Worm (Caenorhabditis elegans) whole organism, early embryonic: ENCODE results near the gene bath-44.

ENCODE experiments used
- B0310.2 ChIP-seq: sonication (generic microtip); optimal IDR thresholded peaks from 2 replicates; lab custom pipeline; 2016; ENCODE audit warnings: mild to moderate bottlenecking, missing genetic modification characterization, missing compliant biosample characterization
- F13C5.2 ChIP-seq: sonication (generic microtip); optimal IDR thresholded peaks from 2 replicates; lab custom pipeline; 2017; ENCODE audit warnings: mild to moderate bottlenecking, missing genetic modification characterization, inconsistent platforms, missing compliant biosample characterization
- aly-1 ChIP-seq: sonication (generic microtip); optimal IDR thresholded peaks from 2 replicates; lab custom pipeline; 2016; ENCODE audit warnings: missing genetic modification characterization, missing compliant biosample characterization
- ama-1 ChIP-seq: fragments of 150-350 bp; optimal IDR thresholded peaks from 2 replicates; lab custom pipeline; 2014
- ceh-13 ChIP-seq: fragments of 200-800 bp; sonication (Bioruptor generic); optimal IDR thresholded peaks from 2 replicates; lab custom pipeline; 2018; ENCODE audit warnings: mild to moderate bottlenecking, missing genetic modification characterization, missing compliant biosample characterization
- ceh-36 ChIP-seq: sonication (generic microtip); optimal IDR thresholded peaks from 2 replicates; lab custom pipeline; 2016; ENCODE audit warnings: missing genetic modification characterization, inconsistent platforms, missing compliant biosample characterization
- ets-7 ChIP-seq: sonication (generic microtip); optimal IDR thresholded peaks from 2 replicates; lab custom pipeline; 2016; ENCODE audit warnings: missing genotype, missing genetic modification characterization, missing compliant biosample characterization
- flt-1 ChIP-seq: fragments of 200-800 bp; sonication (Bioruptor generic); IDR thresholded peaks from 2 replicates; pipeline ENCODE4 v1.3.6; 2022; ENCODE audit warnings: missing genetic modification characterization, missing compliant biosample characterization
- hmbx-1 ChIP-seq: sonication (generic microtip); optimal IDR thresholded peaks from 2 replicates; lab custom pipeline; 2016; ENCODE audit warnings: mild to moderate bottlenecking, missing genetic modification characterization, missing compliant biosample characterization
- hmg-4 ChIP-seq: fragments of 200-800 bp; sonication (Bioruptor generic); optimal IDR thresholded peaks from 2 replicates; lab custom pipeline; 2018; ENCODE audit warnings: mild to moderate bottlenecking, missing genetic modification characterization, missing compliant biosample characterization
- hnd-1 ChIP-seq: sonication (generic microtip); optimal IDR thresholded peaks from 2 replicates; lab custom pipeline; 2016; ENCODE audit warnings: missing genetic modification characterization, missing compliant biosample characterization
- pes-1 ChIP-seq: fragments of 200-800 bp; sonication (Bioruptor generic); IDR thresholded peaks from 2 replicates; pipeline ENCODE4 v1.3.6; 2022; ENCODE audit warnings: missing genetic modification reagents, missing genetic modification characterization, missing compliant biosample characterization
- scrt-1 ChIP-seq: fragments of 200-800 bp; sonication (Bioruptor generic); IDR thresholded peaks from 2 replicates; pipeline ENCODE4 v1.3.6; 2022; ENCODE audit warnings: missing genetic modification characterization, missing compliant biosample characterization
- sea-1 ChIP-seq: fragments of 200-800 bp; sonication (Bioruptor generic); conservative IDR thresholded peaks from 2 replicates; pipeline ENCODE4 v1.3.6; 2022; ENCODE audit warnings: missing genetic modification characterization, missing compliant biosample characterization
- tbx-11 ChIP-seq: fragments of 200-800 bp; sonication (Bioruptor generic); IDR thresholded peaks from 2 replicates; pipeline ENCODE4 v1.3.6; 2022; ENCODE audit warnings: missing genetic modification characterization, missing compliant biosample characterization
- tbx-37 ChIP-seq: fragments of 200-800 bp; sonication (Bioruptor generic); conservative IDR thresholded peaks from 2 replicates; pipeline ENCODE4 v1.3.6; 2022; ENCODE audit warnings: missing genetic modification reagents, missing genetic modification characterization, missing compliant biosample characterization
- tra-4 ChIP-seq: sonication (generic microtip); optimal IDR thresholded peaks from 2 replicates; lab custom pipeline; 2017; ENCODE audit warnings: missing genetic modification characterization, missing compliant biosample characterization

Gene bath-44

ce11 chrII:7398712-7399111, 4.0 kb downstream of the bath-44 start, which contains the start of gene C07D10.1:
Gene C07D10.1 (plus strand): TSS chrII:7399012.
- TF ChIP-seq sea-1 (no peak), B0310.2 (tag; lab: Kevin White, UChicago) (no peak), F13C5.2 (tag; lab: Kevin White, UChicago) (no peak), tbx-37 (GFP tag; lab: Robert Waterston, UW) (no peak), ceh-36 (no peak), hnd-1 (tag; lab: Kevin White, UChicago) (no peak), scrt-1 (GFP tag; lab: Robert Waterston, UW) (no peak), ets-7 (no peak), ceh-13 (GFP tag; lab: Kevin White, UChicago) (no peak)

- TF ChIP-seq F13C5.2 (tag; lab: Kevin White, UChicago): no peak
- no peak for TF ChIP-seq sea-1
- no peak for TF ChIP-seq B0310.2 (tag; lab: Kevin White, UChicago)
- TF ChIP-seq ceh-13 (GFP tag; lab: Kevin White, UChicago): no peak
- TF ChIP-seq tbx-11 (GFP tag; lab: Robert Waterston, UW): no peak
- TF ChIP-seq hmbx-1: no peak
- TF ChIP-seq tra-4 (tag; lab: Kevin White, UChicago): no peak
- no peak for TF ChIP-seq scrt-1 (GFP tag; lab: Robert Waterston, UW)
- TF ChIP-seq flt-1 (GFP tag; lab: Robert Waterston, UW): no peak
- TF ChIP-seq ama-1 (lab: Kevin White, UChicago): no peak
- no peak for TF ChIP-seq ceh-36
- no peak for TF ChIP-seq tbx-37 (GFP tag; lab: Robert Waterston, UW)
- no peak for TF ChIP-seq ets-7
These were observed 7.9 kb downstream of the bath-44 start, which contains the start of gene nas-7 for ce11 chrII:7402625-7403024. Gene nas-7 (minus strand): TSS chrII:7402725.

ce11 chrII:7404001-7404400, 9.2 kb downstream of the bath-44 start:
- TF ChIP-seq ceh-13 (GFP tag; lab: Kevin White, UChicago) (no peak), flt-1 (GFP tag; lab: Robert Waterston, UW) (no peak), ceh-36 (no peak)

- TF ChIP-seq hnd-1 (tag; lab: Kevin White, UChicago): no peak
These were observed 10.5 kb downstream of the bath-44 start for ce11 chrII:7405262-7405661.

ce11 chrII:7406438-7406837, 11.7 kb downstream of the bath-44 start:
- TF ChIP-seq F13C5.2 (tag; lab: Kevin White, UChicago): no peak
- no peak for TF ChIP-seq aly-1 (tag; lab: Kevin White, UChicago)
- no peak for TF ChIP-seq hmg-4 (GFP tag; lab: Kevin White, UChicago)

- TF ChIP-seq aly-1 (tag; lab: Kevin White, UChicago): no peak
- TF ChIP-seq B0310.2 (tag; lab: Kevin White, UChicago): no peak
- TF ChIP-seq tbx-11 (GFP tag; lab: Robert Waterston, UW): no peak
- no peak for TF ChIP-seq hmbx-1
These were observed 13.4 kb downstream of the bath-44 start, which contains the start of gene srd-55 for ce11 chrII:7408192-7408591. Gene srd-55 (plus strand): TSS chrII:7408492.

- TF ChIP-seq ama-1 (lab: Kevin White, UChicago) (no peak), pes-1 (GFP tag; lab: Robert Waterston, UW) (no peak), aly-1 (tag; lab: Kevin White, UChicago) (no peak), scrt-1 (GFP tag; lab: Robert Waterston, UW) (no peak), hmbx-1 (no peak), flt-1 (GFP tag; lab: Robert Waterston, UW) (no peak), tbx-11 (GFP tag; lab: Robert Waterston, UW) (no peak), hmg-4 (GFP tag; lab: Kevin White, UChicago) (no peak), tra-4 (tag; lab: Kevin White, UChicago) (no peak), sea-1 (no peak), tbx-37 (GFP tag; lab: Robert Waterston, UW) (no peak), ets-7 (no peak)
These were observed 17.2 kb downstream of the bath-44 start, which contains the start of gene K02A2.5 for ce11 chrII:7411930-7412329. Gene K02A2.5 (minus strand): TSS chrII:7412030.

ce11 chrII:7413275-7413674, 18.5 kb downstream of the bath-44 start:
- no peak for TF ChIP-seq sea-1

ce11 chrII:7413764-7414163, 19.0 kb downstream of the bath-44 start:
- TF ChIP-seq hmbx-1 (no peak), F13C5.2 (tag; lab: Kevin White, UChicago) (no peak), ama-1 (lab: Kevin White, UChicago) (no peak), tra-4 (tag; lab: Kevin White, UChicago) (no peak), aly-1 (tag; lab: Kevin White, UChicago) (no peak), sea-1 (no peak), ceh-36 (no peak), hnd-1 (tag; lab: Kevin White, UChicago) (no peak), tbx-11 (GFP tag; lab: Robert Waterston, UW) (no peak), scrt-1 (GFP tag; lab: Robert Waterston, UW) (no peak), flt-1 (GFP tag; lab: Robert Waterston, UW) (no peak), ets-7 (no peak), B0310.2 (tag; lab: Kevin White, UChicago) (no peak), hmg-4 (GFP tag; lab: Kevin White, UChicago) (no peak), tbx-37 (GFP tag; lab: Robert Waterston, UW) (no peak), ceh-13 (GFP tag; lab: Kevin White, UChicago) (no peak), pes-1 (GFP tag; lab: Robert Waterston, UW) (no peak)
